Worm (Caenorhabditis elegans) whole organism, mixed stage, embryonic: ENCODE results near the gene rml-4.

ENCODE experiments used
- ceh-83 ChIP-seq: fragments of 200-800 bp; sonication (Bioruptor generic); optimal IDR thresholded peaks from 2 replicates; lab custom pipeline; 2018; ENCODE audit warnings: mild to moderate bottlenecking, missing genetic modification characterization, missing compliant biosample characterization
- drap-1 ChIP-seq: fragments of 200-800 bp; sonication (Bioruptor generic); optimal IDR thresholded peaks from 3 replicates; lab custom pipeline; 2018; ENCODE audit warnings: mild to moderate bottlenecking, missing genetic modification characterization, missing compliant biosample characterization
- snpc-4 ChIP-seq: fragments of 150-350 bp; optimal IDR thresholded peaks from 2 replicates; lab custom pipeline; 2014; ENCODE audit warnings: missing biosample characterization, missing genetic modification characterization

rml-4 gene

DNA sequence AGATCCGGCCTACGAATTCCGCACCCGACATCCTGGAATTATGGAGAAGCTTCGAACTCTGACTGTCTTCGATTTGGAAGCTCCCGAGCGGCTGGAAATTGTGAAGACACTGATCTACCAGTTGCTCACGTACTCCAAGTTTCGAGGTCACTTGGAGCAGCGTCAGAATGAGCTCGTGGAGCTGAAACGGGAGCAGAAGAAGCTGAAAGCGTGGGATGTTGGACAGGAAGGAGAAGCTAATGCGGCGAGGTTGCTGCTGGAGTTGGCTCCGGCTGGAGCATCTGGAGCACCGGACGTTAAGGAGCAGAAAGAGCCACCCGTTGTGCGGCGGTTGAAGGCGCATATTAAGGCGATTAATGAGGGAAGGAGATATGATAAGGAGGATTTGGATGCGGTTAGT lies 49.4 kb downstream of the rml-4 start:
- TF ChIP-seq ceh-83 (GFP tag; lab: Kevin White, UChicago) (no peak), snpc-4 (tag; lab: Kevin White, UChicago) (no peak), drap-1 (GFP tag; lab: Kevin White, UChicago) (no peak)
